Fruit fly (Drosophila melanogaster) whole organism, embryonic: ENCODE data around the gene Atg2.

Experiments
- CG10209 ChIP-seq: fragments of 200-800 bp; sonication (Bioruptor generic); optimal IDR thresholded peaks from 3 replicates; lab custom pipeline; 2017; ENCODE audit warnings: missing biosample characterization, mild to moderate bottlenecking, missing genetic modification characterization, missing genetic modification reagents
- CG10267 ChIP-seq: fragments of 200-800 bp; sonication (Bioruptor generic); optimal IDR thresholded peaks from 2 replicates; lab custom pipeline; 2018; ENCODE audit warnings: missing biosample characterization, mild to moderate bottlenecking, missing genetic modification characterization, moderate library complexity
- CG10654 ChIP-seq: fragments of 200-800 bp; sonication (Bioruptor generic); optimal IDR thresholded peaks from 2 replicates; lab custom pipeline; 2016; ENCODE audit warnings: missing biosample characterization, missing genetic modification characterization
- CG13296 ChIP-seq: fragments of 200-800 bp; sonication (Bioruptor generic); optimal IDR thresholded peaks from 3 replicates; lab custom pipeline; 2018; ENCODE audit warnings: missing biosample characterization, mild to moderate bottlenecking, missing genetic modification characterization
- CG14710 ChIP-seq: fragments of 200-800 bp; sonication (Bioruptor generic); optimal IDR thresholded peaks from 3 replicates; lab custom pipeline; 2019; ENCODE audit warnings: missing biosample characterization, mild to moderate bottlenecking, missing genetic modification characterization, moderate library complexity
- CG17361 ChIP-seq: fragments of 200-800 bp; sonication (Bioruptor generic); IDR thresholded peaks from 3 replicates; pipeline ENCODE4 v1.3.6; 2022; ENCODE audit warnings: missing biosample characterization, missing genetic modification characterization
- CG18262 ChIP-seq: fragments of 200-800 bp; optimal IDR thresholded peaks from 3 replicates; lab custom pipeline; 2019; ENCODE audit warnings: missing biosample characterization, mild to moderate bottlenecking, missing genetic modification characterization, moderate library complexity
- CG2120 ChIP-seq: fragments of 200-800 bp; sonication (Bioruptor generic); optimal IDR thresholded peaks from 3 replicates; lab custom pipeline; 2016; ENCODE audit warnings: missing biosample characterization, missing genetic modification characterization
- CG3065 ChIP-seq: fragments of 200-800 bp; sonication (Bioruptor generic); optimal IDR thresholded peaks from 2 replicates; lab custom pipeline; 2016; ENCODE audit warnings: missing biosample characterization, missing genetic modification characterization
- CG32767 ChIP-seq: fragments of 200-800 bp; sonication (Bioruptor generic); IDR thresholded peaks from 2 replicates; pipeline ENCODE4 v1.3.6; 2022; ENCODE audit warnings: missing biosample characterization, missing genetic modification characterization
- CG34422 ChIP-seq: fragments of 200-800 bp; sonication (Bioruptor generic); IDR thresholded peaks from 3 replicates; pipeline ENCODE4 v1.3.6; 2022; ENCODE audit warnings: missing biosample characterization, missing genetic modification characterization
- CG4360 ChIP-seq: fragments of 200-800 bp; sonication (Bioruptor generic); IDR thresholded peaks from 2 replicates; pipeline ENCODE4 v1.3.6; 2022; ENCODE audit warnings: missing biosample characterization, missing genetic modification characterization
- CG4617 ChIP-seq: fragments of 200-800 bp; sonication (Bioruptor generic); optimal IDR thresholded peaks from 3 replicates; lab custom pipeline; 2016; ENCODE audit warnings: missing biosample characterization, missing genetic modification characterization, borderline replicate concordance
- CG5180 ChIP-seq: fragments of 200-800 bp; sonication (Bioruptor generic); optimal IDR thresholded peaks from 3 replicates; lab custom pipeline; 2017; ENCODE audit warnings: missing biosample characterization, missing genetic modification characterization, mild to moderate bottlenecking, moderate library complexity, missing genetic modification reagents
- CG6689 ChIP-seq: fragments of 200-800 bp; sonication (Bioruptor generic); IDR thresholded peaks from 2 replicates; pipeline ENCODE4 v1.3.6; 2022; ENCODE audit warnings: missing biosample characterization, missing genetic modification characterization
- CG7271 ChIP-seq: fragments of 200-800 bp; sonication (Bioruptor generic); optimal IDR thresholded peaks from 2 replicates; lab custom pipeline; 2018; ENCODE audit warnings: missing biosample characterization, mild to moderate bottlenecking, missing genetic modification characterization, moderate library complexity
- CG7357 ChIP-seq: fragments of 200-800 bp; sonication (Bioruptor generic); IDR thresholded peaks from 3 replicates; pipeline ENCODE4 v1.3.6; 2022; ENCODE audit warnings: missing biosample characterization, missing genetic modification characterization
- CG7556 ChIP-seq: fragments of 200-800 bp; sonication (Bioruptor generic); optimal IDR thresholded peaks from 2 replicates; lab custom pipeline; 2017; ENCODE audit warnings: missing biosample characterization, mild to moderate bottlenecking, missing genetic modification characterization
- CG8388 ChIP-seq: fragments of 200-800 bp; sonication (Bioruptor generic); optimal IDR thresholded peaks from 2 replicates; lab custom pipeline; 2019; ENCODE audit warnings: missing biosample characterization, mild to moderate bottlenecking, missing genetic modification characterization, moderate library complexity
- CG9727 ChIP-seq: fragments of 200-800 bp; sonication (Bioruptor generic); optimal IDR thresholded peaks from 3 replicates; lab custom pipeline; 2017; ENCODE audit warnings: missing biosample characterization, mild to moderate bottlenecking, missing genetic modification characterization
- CrebB ChIP-seq: fragments of 200-800 bp; sonication (Bioruptor generic); optimal IDR thresholded peaks from 3 replicates; lab custom pipeline; 2018; ENCODE audit warnings: missing biosample characterization, mild to moderate bottlenecking, missing genetic modification characterization
- Dll ChIP-seq: fragments of 200-800 bp; sonication (Bioruptor generic); IDR thresholded peaks from 4 replicates; pipeline ENCODE4 v1.3.6; 2022; ENCODE audit warnings: missing biosample characterization, missing genetic modification characterization; ENCODE audit not compliant: partially characterized antibody
- Drgx ChIP-seq: fragments of 200-800 bp; sonication (Bioruptor generic); IDR thresholded peaks from 2 replicates; pipeline ENCODE4 v1.3.6; 2022; ENCODE audit warnings: missing biosample characterization, missing genetic modification characterization
- E2f2 ChIP-seq: fragments of 200-800 bp; sonication (Bioruptor generic); IDR thresholded peaks from 2 replicates; pipeline ENCODE4 v1.3.6; 2022; ENCODE audit warnings: missing biosample characterization, missing genetic modification characterization
- Hmx ChIP-seq: fragments of 200-800 bp; sonication (Bioruptor generic); optimal IDR thresholded peaks from 2 replicates; lab custom pipeline; 2016; ENCODE audit warnings: missing biosample characterization, missing genetic modification characterization
- Hr39 ChIP-seq: fragments of >200 bp; optimal IDR thresholded peaks from 2 replicates; lab custom pipeline; 2017
- Max ChIP-seq: fragments of 200-800 bp; sonication (Bioruptor generic); optimal IDR thresholded peaks from 2 replicates; lab custom pipeline; 2016; ENCODE audit warnings: missing biosample characterization, mild to moderate bottlenecking, missing genetic modification characterization
- NC2β ChIP-seq: fragments of 200-800 bp; sonication (Bioruptor generic); optimal IDR thresholded peaks from 2 replicates; lab custom pipeline; 2016; ENCODE audit warnings: missing biosample characterization, missing genetic modification characterization
- Nf-YB ChIP-seq: fragments of 200-800 bp; sonication (Bioruptor generic); optimal IDR thresholded peaks from 3 replicates; lab custom pipeline; 2019; ENCODE audit warnings: missing biosample characterization, mild to moderate bottlenecking, missing genetic modification characterization, moderate library complexity
- Sox102F ChIP-seq: fragments of 200-800 bp; sonication (Bioruptor generic); optimal IDR thresholded peaks from 2 replicates; lab custom pipeline; 2018; ENCODE audit warnings: missing biosample characterization, mild to moderate bottlenecking, missing genetic modification characterization, moderate library complexity
- caup ChIP-seq: fragments of 200-800 bp; sonication (Bioruptor generic); optimal IDR thresholded peaks from 3 replicates; lab custom pipeline; 2017; ENCODE audit warnings: missing biosample characterization, mild to moderate bottlenecking, missing genetic modification characterization, moderate library complexity; ENCODE audit not compliant: severe bottlenecking
- chn ChIP-seq: fragments of 200-800 bp; sonication (Bioruptor generic); optimal IDR thresholded peaks from 2 replicates; lab custom pipeline; 2016; ENCODE audit warnings: missing biosample characterization, missing genetic modification characterization
- da ChIP-seq: fragments of 200-800 bp; sonication (Bioruptor generic); optimal IDR thresholded peaks from 2 replicates; lab custom pipeline; 2016; ENCODE audit warnings: missing biosample characterization, missing genetic modification characterization
- fd96Cb ChIP-seq: fragments of 200-800 bp; sonication (Bioruptor generic); optimal IDR thresholded peaks from 2 replicates; lab custom pipeline; 2018; ENCODE audit warnings: missing biosample characterization, mild to moderate bottlenecking, missing genetic modification characterization, moderate library complexity
- gce ChIP-seq: fragments of 200-800 bp; sonication (Bioruptor generic); IDR thresholded peaks from 3 replicates; pipeline ENCODE4 v1.3.6; 2022; ENCODE audit warnings: missing biosample characterization, missing genetic modification characterization
- gcm ChIP-seq: fragments of 200-800 bp; sonication (Bioruptor generic); optimal IDR thresholded peaks from 2 replicates; lab custom pipeline; 2019; ENCODE audit warnings: missing biosample characterization, mild to moderate bottlenecking, missing genetic modification characterization, moderate library complexity
- lbe ChIP-seq: fragments of 200-800 bp; sonication (Bioruptor generic); optimal IDR thresholded peaks from 2 replicates; lab custom pipeline; 2016; ENCODE audit warnings: missing biosample characterization, mild to moderate bottlenecking, missing genetic modification characterization
- lmd ChIP-seq: fragments of 200-800 bp; sonication (Bioruptor generic); IDR thresholded peaks from 2 replicates; pipeline ENCODE4 v1.3.6; 2022; ENCODE audit warnings: missing biosample characterization, missing genetic modification characterization
- lov ChIP-seq, 2 experiments: fragments of 200-800 bp in 1 of 2; fragments of >200 bp in 1 of 2; sonication (Bioruptor generic) in 1 of 2; IDR thresholded peaks in 1 of 2; optimal IDR thresholded peaks in 1 of 2; 2 replicates in 1 of 2; 3 replicates in 1 of 2; pipeline versions ENCODE4 v1.3.6 to Lab custom; 2017 to 2022; ENCODE audit warnings: missing biosample characterization in 1 of 2, missing genetic modification characterization in 1 of 2
- pho ChIP-seq: fragments of 200-800 bp; sonication (Bioruptor generic); optimal IDR thresholded peaks from 2 replicates; lab custom pipeline; 2016; ENCODE audit warnings: missing biosample characterization, missing genetic modification characterization
- pnt ChIP-seq: fragments of 200-800 bp; sonication (Bioruptor generic); optimal IDR thresholded peaks from 3 replicates; lab custom pipeline; 2016; ENCODE audit warnings: missing biosample characterization, missing genetic modification characterization
- salm ChIP-seq: fragments of 200-800 bp; sonication (Bioruptor generic); optimal IDR thresholded peaks from 2 replicates; lab custom pipeline; 2018; ENCODE audit warnings: missing biosample characterization, mild to moderate bottlenecking, missing genetic modification characterization
- stc ChIP-seq: fragments of 200-800 bp; sonication (Bioruptor generic); IDR thresholded peaks from 2 replicates; pipeline ENCODE4 v1.3.6; 2022; ENCODE audit warnings: missing biosample characterization, missing genetic modification characterization
- twi ChIP-seq: fragments of 200-800 bp; optimal IDR thresholded peaks from 2 replicates; lab custom pipeline; 2019; ENCODE audit warnings: missing biosample characterization, mild to moderate bottlenecking, missing genetic modification characterization, moderate library complexity
- vfl ChIP-seq: fragments of 200-800 bp; sonication (Bioruptor generic); optimal IDR thresholded peaks from 2 replicates; lab custom pipeline; 2016; ENCODE audit warnings: missing biosample characterization, missing genetic modification characterization

Atg2 gene

dm6 chr3L:2781991-2782677, 8.0 kb downstream of the Atg2 start, which contains the start of gene Pgant6 (continued):
- TF ChIP-seq Nf-YB (no peak), lmd (no peak; the same call in 1 of the 2 replicates), CG7556 (GFP tag; lab: Kevin White, UChicago) (no peak), Hmx (no peak), CG14710 (tag; lab: Kevin White, UChicago) (no peak)

dm6 chr3L:2782678-2783027, 8.5 kb downstream of the Atg2 start:
- TF ChIP-seq vfl (GFP tag; lab: Kevin White, UChicago) = no peak
- no peak for TF ChIP-seq Max (GFP tag; lab: Kevin White, UChicago)
- TF ChIP-seq CG4617 (GFP tag; lab: Kevin White, UChicago) = no peak
- no peak for TF ChIP-seq salm (tag; lab: Kevin White, UChicago)
- no peak for TF ChIP-seq lov (optimal IDR thresholded peaks at IDR 0.05; lab: Kevin White, UChicago)
- 0 out of 3 replicates have a peak, but pooled peaks have one; percentile 52 for TF ChIP-seq lov (GFP tag; IDR thresholded peaks at IDR 0.05; lab: Robert Waterston, UW)
- TF ChIP-seq CG3065 (GFP tag; lab: Kevin White, UChicago) = no peak
- peak; percentile 54 for TF ChIP-seq twi (tag; lab: Kevin White, UChicago)

dm6 chr3L:2785941-2786340, 11.8 kb downstream of the Atg2 start:
- TF ChIP-seq CG13296 (GFP tag; lab: Kevin White, UChicago) (no peak), CG10267 (tag; lab: Kevin White, UChicago) (no peak), chn (GFP tag; lab: Kevin White, UChicago) (no peak), lbe (GFP tag; lab: Kevin White, UChicago) (no peak), da (GFP tag; lab: Kevin White, UChicago) (no peak), NC2β (GFP tag; lab: Kevin White, UChicago) (no peak), CG5180 (no peak), CG7271 (tag; lab: Kevin White, UChicago) (no peak), pho (GFP tag; lab: Kevin White, UChicago) (no peak), caup (GFP tag; lab: Kevin White, UChicago) (no peak), gcm (no peak), pnt (no peak), Dll (GFP tag; lab: Robert Waterston, UW) (no peak), CG10654 (GFP tag; lab: Kevin White, UChicago) (no peak), CG34422 (GFP tag; lab: Robert Waterston, UW) (no peak), fd96Cb (tag; lab: Kevin White, UChicago) (no peak)

dm6 chr3L:2795363-2795957, 21.3 kb downstream of the Atg2 start:
- TF ChIP-seq CG8388 (GFP tag; lab: Kevin White, UChicago) (no peak), gce (GFP tag; lab: Robert Waterston, UW) (0 out of 3 replicates have a peak, but pooled peaks have one; percentile 33), CrebB (tag; lab: Kevin White, UChicago) (no peak), CG4360 (GFP tag; lab: Robert Waterston, UW) (no peak), CG32767 (GFP tag; lab: Robert Waterston, UW) (no peak), CG6689 (GFP tag; lab: Robert Waterston, UW) (0 out of 2 replicates have a peak, but pooled peaks have one; percentile 9), CG9727 (GFP tag; lab: Kevin White, UChicago) (no peak), lbe (GFP tag; lab: Kevin White, UChicago) (peak; percentile 22), CG18262 (tag; lab: Kevin White, UChicago) (peak; percentile 54), Sox102F (GFP tag; lab: Kevin White, UChicago) (peak; percentile 63), stc (peak; percentile 62), CG10209 (GFP tag; lab: Kevin White, UChicago) (peak; percentile 16), CG17361 (GFP tag; lab: Robert Waterston, UW) (peak; percentile 51; the same call in 2 of the 3 replicates), E2f2 (GFP tag; lab: Robert Waterston, UW) (peak; percentile 27; the same call in 1 of the 2 replicates), Hr39 (no peak), Drgx (peak; percentile 81), CG2120 (peak; percentile 2), CG7357 (GFP tag; lab: Robert Waterston, UW) (0 out of 3 replicates have a peak, but pooled peaks have one; percentile 22)
